Worm (Caenorhabditis elegans) whole organism, midembryonic: ENCODE measurements around the gene srw-145.

Source experiments
- T22C8.4 ChIP-seq: fragments of 200-800 bp; sonication (Bioruptor generic); IDR thresholded peaks from 2 replicates; pipeline ENCODE4 v1.3.6; 2022; ENCODE audit warnings: missing genetic modification characterization, missing compliant biosample characterization
- cog-1 ChIP-seq: sonication (generic microtip); optimal IDR thresholded peaks from 2 replicates; lab custom pipeline; 2016; ENCODE audit warnings: missing genetic modification characterization, missing compliant biosample characterization
- flt-1 ChIP-seq: fragments of 200-800 bp; sonication (Bioruptor generic); IDR thresholded peaks from 2 replicates; pipeline ENCODE4 v1.3.6; 2022; ENCODE audit warnings: missing genetic modification characterization, missing compliant biosample characterization

DNA sequence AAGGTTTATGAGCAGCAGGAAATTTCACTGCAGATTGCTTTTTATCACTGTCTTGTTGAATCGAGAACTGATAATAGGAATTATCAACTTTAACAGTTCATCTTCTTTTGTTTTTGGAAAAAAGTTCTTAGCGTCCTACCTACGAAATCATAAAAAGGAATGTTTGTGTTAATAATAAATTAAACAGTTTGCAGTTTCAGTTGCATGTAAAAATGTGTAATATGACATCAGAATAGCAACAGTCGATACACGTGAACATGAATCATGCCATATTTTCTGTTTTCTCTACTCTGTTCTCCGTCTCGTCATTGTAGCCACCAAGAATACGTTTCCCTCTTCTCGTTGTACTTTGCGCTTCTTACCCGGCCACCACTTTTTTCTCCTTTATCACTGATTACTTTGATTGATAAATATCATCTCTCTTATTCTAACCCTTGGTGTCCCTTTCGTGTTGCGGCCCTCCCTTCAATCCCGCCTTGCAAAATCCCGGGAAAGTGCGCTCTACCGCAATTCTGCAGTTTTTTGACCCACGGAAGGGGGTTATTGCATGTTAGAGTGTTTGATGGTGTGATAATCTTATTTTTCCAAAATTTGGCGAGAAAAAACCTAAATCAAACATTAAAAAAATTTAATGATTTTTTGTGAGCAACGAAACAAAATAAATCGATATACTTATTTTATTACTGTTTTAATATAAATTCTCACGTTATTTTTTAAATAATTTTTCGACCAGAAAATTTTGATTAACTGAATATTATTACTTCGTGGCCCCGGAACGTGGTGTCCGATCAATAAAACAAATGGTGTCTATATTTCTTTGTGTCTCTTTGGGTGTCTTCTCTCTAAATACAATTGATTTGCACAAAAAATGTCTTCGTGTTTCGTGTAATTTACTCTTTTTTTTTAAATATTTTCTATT is 44.2 kb upstream of the srw-145 start, which contains the start of gene sptl-3:
- TF ChIP-seq cog-1 (tag; lab: Kevin White, UChicago) (no peak), flt-1 (no peak), T22C8.4 (GFP tag; lab: Robert Waterston, UW) (no peak)
